Worm (Caenorhabditis elegans) whole organism, late embryonic: ENCODE results near the gene lin-8.

Source experiments
- T23F11.4 ChIP-seq: fragments of 200-800 bp; sonication (Bioruptor generic); optimal IDR thresholded peaks from 2 replicates; lab custom pipeline; 2018; ENCODE audit warnings: mild to moderate bottlenecking, missing genetic modification characterization, missing compliant biosample characterization
- ama-1 ChIP-seq: fragments of 150-350 bp; optimal IDR thresholded peaks from 2 replicates; lab custom pipeline; 2014
- ceh-14 ChIP-seq: sonication (generic microtip); optimal IDR thresholded peaks from 2 replicates; lab custom pipeline; 2016; ENCODE audit warnings: missing genotype, missing genetic modification characterization, missing compliant biosample characterization
- ceh-45 ChIP-seq: fragments of 200-800 bp; sonication (Bioruptor generic); IDR thresholded peaks from 2 replicates; pipeline ENCODE4 v1.3.6; 2022; ENCODE audit warnings: missing genetic modification reagents, missing genetic modification characterization, missing compliant biosample characterization
- hlh-13 ChIP-seq: fragments of 200-800 bp; sonication (Bioruptor generic); optimal IDR thresholded peaks from 2 replicates; lab custom pipeline; 2018; ENCODE audit warnings: mild to moderate bottlenecking, missing genetic modification characterization, missing compliant biosample characterization
- nhr-11 ChIP-seq: fragments of 150-350 bp; optimal IDR thresholded peaks from 2 replicates; lab custom pipeline; 2014; ENCODE audit warnings: missing biosample characterization, missing genetic modification characterization
- pha-2 ChIP-seq: sonication (generic microtip); optimal IDR thresholded peaks from 2 replicates; lab custom pipeline; 2017; ENCODE audit warnings: mild to moderate bottlenecking, missing genetic modification characterization, missing compliant biosample characterization
- pha-4 ChIP-seq: fragments of 150-350 bp; optimal IDR thresholded peaks from 2 replicates; lab custom pipeline; 2018; ENCODE audit warnings: missing biosample characterization, missing genetic modification reagents, missing genetic modification characterization
- pqm-1 ChIP-seq: sonication (generic microtip); optimal IDR thresholded peaks from 2 replicates; lab custom pipeline; 2016; ENCODE audit warnings: missing genetic modification characterization, missing compliant biosample characterization
- ref-2 ChIP-seq: sonication (generic microtip); optimal IDR thresholded peaks from 2 replicates; lab custom pipeline; 2016; ENCODE audit warnings: missing genetic modification characterization, missing compliant biosample characterization
- sdc-2 ChIP-seq: sonication (generic microtip); optimal IDR thresholded peaks from 2 replicates; lab custom pipeline; 2016; ENCODE audit warnings: missing genotype, missing genetic modification characterization, missing compliant biosample characterization
- sox-4 ChIP-seq: sonication (generic microtip); optimal IDR thresholded peaks from 2 replicates; lab custom pipeline; 2017; ENCODE audit warnings: mild to moderate bottlenecking, missing genetic modification characterization, inconsistent platforms, missing compliant biosample characterization
- unc-55 ChIP-seq: sonication (generic microtip); optimal IDR thresholded peaks from 2 replicates; lab custom pipeline; 2017; ENCODE audit warnings: missing biosample characterization, missing genetic modification reagents, missing genetic modification characterization

DNA sequence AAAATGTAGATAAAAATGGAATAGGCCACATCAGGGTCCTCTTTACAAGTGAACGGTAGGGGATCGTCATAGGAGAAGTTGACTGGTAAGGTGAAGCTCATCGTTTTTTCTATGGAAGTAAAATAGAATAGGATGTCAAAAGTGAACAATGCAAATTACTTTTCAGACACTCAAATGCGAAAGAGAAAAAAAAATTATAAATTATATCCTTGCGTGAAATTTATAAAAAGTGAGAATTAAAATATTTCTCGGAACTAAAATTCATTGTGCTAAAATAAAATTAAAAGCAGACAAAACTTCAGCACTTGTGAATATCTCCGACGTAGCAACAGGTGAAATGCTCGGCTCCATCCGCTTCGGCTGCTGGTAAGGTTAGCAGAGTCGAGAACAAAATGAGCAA, 36.7 kb downstream of the lin-8 start, which contains the start of gene srg-22:
- TF ChIP-seq ceh-45 = no peak
- TF ChIP-seq pha-4 = no peak
- TF ChIP-seq sox-4 (tag; lab: Kevin White, UChicago) = no peak
- no peak for TF ChIP-seq unc-55 (GFP tag; lab: Kevin White, UChicago)
- TF ChIP-seq pqm-1 (tag; lab: Kevin White, UChicago) = no peak
- no peak for TF ChIP-seq nhr-11
- no peak for TF ChIP-seq ref-2 (tag; lab: Kevin White, UChicago)
- TF ChIP-seq hlh-13 (GFP tag; lab: Kevin White, UChicago) = no peak
- no peak for TF ChIP-seq T23F11.4
- no peak for TF ChIP-seq ama-1 (lab: Kevin White, UChicago)
- TF ChIP-seq sdc-2 = no peak
- no peak for TF ChIP-seq ceh-14 (tag; lab: Kevin White, UChicago)
- TF ChIP-seq pha-2 (tag; lab: Kevin White, UChicago) = no peak
